Worm (Caenorhabditis elegans) whole organism, early embryonic: Measurements from ENCODE around the gene spe-41.

Experiments used
- B0310.2 ChIP-seq: sonication (generic microtip); optimal IDR thresholded peaks from 2 replicates; lab custom pipeline; 2016; ENCODE audit warnings: mild to moderate bottlenecking, missing genetic modification characterization, missing compliant biosample characterization
- F13C5.2 ChIP-seq: sonication (generic microtip); optimal IDR thresholded peaks from 2 replicates; lab custom pipeline; 2017; ENCODE audit warnings: mild to moderate bottlenecking, missing genetic modification characterization, inconsistent platforms, missing compliant biosample characterization
- aly-1 ChIP-seq: sonication (generic microtip); optimal IDR thresholded peaks from 2 replicates; lab custom pipeline; 2016; ENCODE audit warnings: missing genetic modification characterization, missing compliant biosample characterization
- ama-1 ChIP-seq: fragments of 150-350 bp; optimal IDR thresholded peaks from 2 replicates; lab custom pipeline; 2014
- ceh-13 ChIP-seq: fragments of 200-800 bp; sonication (Bioruptor generic); optimal IDR thresholded peaks from 2 replicates; lab custom pipeline; 2018; ENCODE audit warnings: mild to moderate bottlenecking, missing genetic modification characterization, missing compliant biosample characterization
- ceh-36 ChIP-seq: sonication (generic microtip); optimal IDR thresholded peaks from 2 replicates; lab custom pipeline; 2016; ENCODE audit warnings: missing genetic modification characterization, inconsistent platforms, missing compliant biosample characterization
- ets-7 ChIP-seq: sonication (generic microtip); optimal IDR thresholded peaks from 2 replicates; lab custom pipeline; 2016; ENCODE audit warnings: missing genotype, missing genetic modification characterization, missing compliant biosample characterization
- flt-1 ChIP-seq: fragments of 200-800 bp; sonication (Bioruptor generic); IDR thresholded peaks from 2 replicates; pipeline ENCODE4 v1.3.6; 2022; ENCODE audit warnings: missing genetic modification characterization, missing compliant biosample characterization
- hmbx-1 ChIP-seq: sonication (generic microtip); optimal IDR thresholded peaks from 2 replicates; lab custom pipeline; 2016; ENCODE audit warnings: mild to moderate bottlenecking, missing genetic modification characterization, missing compliant biosample characterization
- hmg-4 ChIP-seq: fragments of 200-800 bp; sonication (Bioruptor generic); optimal IDR thresholded peaks from 2 replicates; lab custom pipeline; 2018; ENCODE audit warnings: mild to moderate bottlenecking, missing genetic modification characterization, missing compliant biosample characterization
- hnd-1 ChIP-seq: sonication (generic microtip); optimal IDR thresholded peaks from 2 replicates; lab custom pipeline; 2016; ENCODE audit warnings: missing genetic modification characterization, missing compliant biosample characterization
- pes-1 ChIP-seq: fragments of 200-800 bp; sonication (Bioruptor generic); IDR thresholded peaks from 2 replicates; pipeline ENCODE4 v1.3.6; 2022; ENCODE audit warnings: missing genetic modification reagents, missing genetic modification characterization, missing compliant biosample characterization
- scrt-1 ChIP-seq: fragments of 200-800 bp; sonication (Bioruptor generic); IDR thresholded peaks from 2 replicates; pipeline ENCODE4 v1.3.6; 2022; ENCODE audit warnings: missing genetic modification characterization, missing compliant biosample characterization
- sea-1 ChIP-seq: fragments of 200-800 bp; sonication (Bioruptor generic); conservative IDR thresholded peaks from 2 replicates; pipeline ENCODE4 v1.3.6; 2022; ENCODE audit warnings: missing genetic modification characterization, missing compliant biosample characterization
- tbx-11 ChIP-seq: fragments of 200-800 bp; sonication (Bioruptor generic); IDR thresholded peaks from 2 replicates; pipeline ENCODE4 v1.3.6; 2022; ENCODE audit warnings: missing genetic modification characterization, missing compliant biosample characterization
- tbx-37 ChIP-seq: fragments of 200-800 bp; sonication (Bioruptor generic); conservative IDR thresholded peaks from 2 replicates; pipeline ENCODE4 v1.3.6; 2022; ENCODE audit warnings: missing genetic modification reagents, missing genetic modification characterization, missing compliant biosample characterization
- tra-4 ChIP-seq: sonication (generic microtip); optimal IDR thresholded peaks from 2 replicates; lab custom pipeline; 2017; ENCODE audit warnings: missing genetic modification characterization, missing compliant biosample characterization

Gene spe-41

ce11 chrIII:3480236-3480635 lies 36.2 kb upstream of the spe-41 start:
- TF ChIP-seq tra-4 (tag; lab: Kevin White, UChicago) (no peak), B0310.2 (tag; lab: Kevin White, UChicago) (no peak), hmg-4 (GFP tag; lab: Kevin White, UChicago) (no peak), flt-1 (no peak), tbx-37 (GFP tag; lab: Robert Waterston, UW) (no peak), sea-1 (GFP tag; lab: Robert Waterston, UW) (no peak), hnd-1 (no peak), hmbx-1 (tag; lab: Kevin White, UChicago) (no peak), ama-1 (lab: Kevin White, UChicago) (no peak), pes-1 (no peak), ceh-36 (tag; lab: Kevin White, UChicago) (no peak), tbx-11 (no peak), ceh-13 (GFP tag; lab: Kevin White, UChicago) (no peak), F13C5.2 (tag; lab: Kevin White, UChicago) (no peak), aly-1 (no peak), scrt-1 (GFP tag; lab: Robert Waterston, UW) (no peak), ets-7 (tag; lab: Kevin White, UChicago) (no peak)

ce11 chrIII:3478795-3479398 lies 34.9 kb upstream of the spe-41 start:
- TF ChIP-seq pes-1 (no peak), aly-1 (no peak), tbx-37 (GFP tag; lab: Robert Waterston, UW) (no peak), ama-1 (lab: Kevin White, UChicago) (no peak), sea-1 (GFP tag; lab: Robert Waterston, UW) (no peak), B0310.2 (tag; lab: Kevin White, UChicago) (no peak), tra-4 (tag; lab: Kevin White, UChicago) (no peak), flt-1 (no peak)

- TF ChIP-seq ceh-36 (tag; lab: Kevin White, UChicago) (peak; percentile 80), flt-1 (no peak), scrt-1 (GFP tag; lab: Robert Waterston, UW) (no peak), hmbx-1 (tag; lab: Kevin White, UChicago) (no peak), ets-7 (tag; lab: Kevin White, UChicago) (no peak), F13C5.2 (tag; lab: Kevin White, UChicago) (no peak)
These were observed 33.4 kb upstream of the spe-41 start for ce11 chrIII:3477375-3477774.

ce11 chrIII:3476245-3476644 lies 32.2 kb upstream of the spe-41 start:
- no peak for TF ChIP-seq hmg-4 (GFP tag; lab: Kevin White, UChicago)
- TF ChIP-seq ets-7 (tag; lab: Kevin White, UChicago) = peak; percentile 49
- TF ChIP-seq tra-4 (tag; lab: Kevin White, UChicago) = peak; percentile 42
- TF ChIP-seq pes-1 = peak; percentile 20; the same call in 1 of the 2 replicates
- peak; percentile 68 for TF ChIP-seq B0310.2 (tag; lab: Kevin White, UChicago)
- TF ChIP-seq hnd-1 = peak; percentile 40
- peak; percentile 42 for TF ChIP-seq ceh-13 (GFP tag; lab: Kevin White, UChicago)
- no peak for TF ChIP-seq scrt-1 (GFP tag; lab: Robert Waterston, UW)
- peak; percentile 56 for TF ChIP-seq hmbx-1 (tag; lab: Kevin White, UChicago)
- no peak for TF ChIP-seq tbx-37 (GFP tag; lab: Robert Waterston, UW)
- TF ChIP-seq F13C5.2 (tag; lab: Kevin White, UChicago) = no peak
- TF ChIP-seq aly-1 = no peak
- TF ChIP-seq flt-1 = no peak
- TF ChIP-seq sea-1 (GFP tag; lab: Robert Waterston, UW) = no peak
- TF ChIP-seq ama-1 (lab: Kevin White, UChicago) = no peak
- no peak for TF ChIP-seq ceh-36 (tag; lab: Kevin White, UChicago)
- no peak for TF ChIP-seq tbx-11

ce11 chrIII:3475497-3475896 lies 31.5 kb upstream of the spe-41 start, which contains the start of gene C34C12.9:
TSS of gene C34C12.9 (minus strand) at chrIII:3475512.
- TF ChIP-seq ceh-13 (GFP tag; lab: Kevin White, UChicago) (no peak), B0310.2 (tag; lab: Kevin White, UChicago) (no peak), aly-1 (no peak), ets-7 (tag; lab: Kevin White, UChicago) (no peak), hmbx-1 (tag; lab: Kevin White, UChicago) (no peak), pes-1 (no peak), tra-4 (tag; lab: Kevin White, UChicago) (no peak), scrt-1 (GFP tag; lab: Robert Waterston, UW) (no peak)

ce11 chrIII:3475014-3475413 lies 31.0 kb upstream of the spe-41 start:
- TF ChIP-seq hmg-4 (GFP tag; lab: Kevin White, UChicago) = no peak
- no peak for TF ChIP-seq ets-7 (tag; lab: Kevin White, UChicago)
- no peak for TF ChIP-seq ceh-13 (GFP tag; lab: Kevin White, UChicago)
- no peak for TF ChIP-seq pes-1
- no peak for TF ChIP-seq hnd-1
- no peak for TF ChIP-seq ama-1 (lab: Kevin White, UChicago)
- TF ChIP-seq aly-1 = no peak
- TF ChIP-seq scrt-1 (GFP tag; lab: Robert Waterston, UW) = no peak
- no peak for TF ChIP-seq flt-1
- no peak for TF ChIP-seq tra-4 (tag; lab: Kevin White, UChicago)
- no peak for TF ChIP-seq ceh-36 (tag; lab: Kevin White, UChicago)
- no peak for TF ChIP-seq tbx-37 (GFP tag; lab: Robert Waterston, UW)
- TF ChIP-seq B0310.2 (tag; lab: Kevin White, UChicago) = no peak
- TF ChIP-seq tbx-11 = no peak
- TF ChIP-seq F13C5.2 (tag; lab: Kevin White, UChicago) = no peak
- no peak for TF ChIP-seq hmbx-1 (tag; lab: Kevin White, UChicago)
- no peak for TF ChIP-seq sea-1 (GFP tag; lab: Robert Waterston, UW)

ce11 chrIII:3471403-3472053 lies 27.5 kb upstream of the spe-41 start, which contains the start of gene rsu-1:
TSS of gene rsu-1 (plus strand) at chrIII:3472003.
- TF ChIP-seq F13C5.2 (tag; lab: Kevin White, UChicago) = peak; percentile 26
- TF ChIP-seq scrt-1 (GFP tag; lab: Robert Waterston, UW) = no peak
